Worm (Caenorhabditis elegans): Measurements from ENCODE around the gene C55A6.4.
"Not testable (repeated sequence)": the region's sequence is repeated elsewhere in the genome, so short reads cannot be mapped to it uniquely, and the experiment has no call there.

Gene C55A6.4

DNA sequence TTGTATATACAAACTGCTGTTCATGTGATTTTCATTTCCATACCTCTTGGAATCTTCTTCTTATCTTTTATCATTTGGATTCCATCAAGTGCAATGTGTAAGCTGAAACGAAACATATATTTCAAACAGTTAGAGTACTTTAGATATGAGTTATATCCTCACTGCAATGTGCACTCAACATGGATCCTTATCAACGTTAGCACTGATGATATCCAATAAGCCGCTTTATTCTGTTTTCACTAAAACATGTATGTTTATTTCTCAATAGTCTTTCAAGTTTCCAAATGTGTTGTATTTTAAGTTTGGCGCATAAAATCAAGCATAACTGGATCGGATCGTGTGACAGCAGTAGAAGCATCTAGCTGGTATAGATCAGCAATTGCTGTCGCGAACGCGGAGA, 31.0 kb downstream of the C55A6.4 start, which contains the start of gene T11F9.10:
Gene T11F9.10 (plus strand): TSS at position 301 of the 400 bp plus-strand sequence.
- TF ChIP-seq nhr-12 (tag; optimal IDR thresholded peaks at IDR 0.05): no peak
- TF ChIP-seq ztf-4 (tag; optimal IDR thresholded peaks at IDR 0.05): no peak
- no peak for TF ChIP-seq fkh-10 (GFP tag; optimal IDR thresholded peaks at IDR 0.05)
- no peak for TF ChIP-seq sea-2 (GFP tag; optimal IDR thresholded peaks at IDR 0.05)

DNA sequence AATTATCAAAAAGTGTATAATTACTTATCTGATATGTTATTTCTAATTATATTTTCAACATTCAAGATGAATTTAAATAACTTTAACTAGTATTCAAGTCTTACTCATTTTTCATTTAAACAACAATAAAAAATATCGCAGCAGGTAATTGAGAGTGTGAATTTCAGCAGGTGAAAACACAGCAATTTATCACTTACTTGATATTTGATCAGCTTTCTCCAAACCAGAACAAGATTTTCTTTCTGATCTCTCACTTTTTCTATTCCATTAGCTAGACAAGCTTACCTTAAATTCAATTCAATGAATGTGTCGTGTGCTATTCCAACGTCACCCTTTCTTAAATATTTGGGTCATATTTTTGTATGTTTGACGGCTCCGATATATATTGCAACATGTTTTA, 32.1 kb downstream of the C55A6.4 start, which contains the start of gene srh-1:
Gene srh-1 (plus strand): TSS at position 301 of the 400 bp plus-strand sequence.
- no peak for TF ChIP-seq nhr-11 (tag; optimal IDR thresholded peaks at IDR 0.05)
- no peak for TF ChIP-seq mdl-1 (tag; optimal IDR thresholded peaks at IDR 0.05)
- no peak for TF ChIP-seq egl-5 (tag; optimal IDR thresholded peaks at IDR 0.05)
- no peak for TF ChIP-seq fos-1 (tag; optimal IDR thresholded peaks at IDR 0.05)
- TF ChIP-seq fkh-10 (GFP tag; optimal IDR thresholded peaks at IDR 0.05): no peak
- TF ChIP-seq nfya-1 (tag; optimal IDR thresholded peaks at IDR 0.05; ENCODE audit: insufficient read depth): no peak
- TF ChIP-seq R02D3.7 (tag; optimal IDR thresholded peaks at IDR 0.05): no peak
- TF ChIP-seq ztf-4 (tag; optimal IDR thresholded peaks at IDR 0.05): no peak

DNA sequence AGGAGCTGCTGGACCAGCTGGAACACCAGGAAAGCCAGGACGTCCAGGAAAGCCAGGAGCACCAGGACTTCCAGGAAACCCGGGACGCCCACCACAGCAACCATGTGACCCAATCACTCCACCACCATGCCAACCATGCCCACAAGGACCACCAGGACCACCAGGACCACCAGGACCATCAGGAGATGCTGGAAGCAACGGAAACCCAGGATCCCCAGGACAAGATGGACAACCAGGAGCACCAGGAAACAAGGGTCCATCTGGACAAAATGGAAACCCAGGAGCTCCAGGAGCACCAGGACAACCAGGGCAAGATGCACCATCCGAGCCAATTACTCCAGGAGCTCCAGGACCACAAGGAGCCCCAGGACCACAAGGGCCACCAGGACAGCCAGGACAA, 33.3 kb downstream of the C55A6.4 start:
- no peak for TF ChIP-seq nhr-23 (tag; optimal IDR thresholded peaks at IDR 0.05)
- TF ChIP-seq nhr-28 (tag; optimal IDR thresholded peaks at IDR 0.05): no peak
- no peak for TF ChIP-seq egl-27 (tag; optimal IDR thresholded peaks at IDR 0.05)
- no peak for TF ChIP-seq nhr-237 (tag; optimal IDR thresholded peaks at IDR 0.05)
- no peak for TF ChIP-seq ceh-9 (tag; optimal IDR thresholded peaks at IDR 0.05)
- TF ChIP-seq nhr-77 (tag; optimal IDR thresholded peaks at IDR 0.05): no peak
- no peak for TF ChIP-seq tbx-2 (tag; optimal IDR thresholded peaks at IDR 0.05)
- no peak for TF ChIP-seq mdl-1 (tag; optimal IDR thresholded peaks at IDR 0.05)

DNA sequence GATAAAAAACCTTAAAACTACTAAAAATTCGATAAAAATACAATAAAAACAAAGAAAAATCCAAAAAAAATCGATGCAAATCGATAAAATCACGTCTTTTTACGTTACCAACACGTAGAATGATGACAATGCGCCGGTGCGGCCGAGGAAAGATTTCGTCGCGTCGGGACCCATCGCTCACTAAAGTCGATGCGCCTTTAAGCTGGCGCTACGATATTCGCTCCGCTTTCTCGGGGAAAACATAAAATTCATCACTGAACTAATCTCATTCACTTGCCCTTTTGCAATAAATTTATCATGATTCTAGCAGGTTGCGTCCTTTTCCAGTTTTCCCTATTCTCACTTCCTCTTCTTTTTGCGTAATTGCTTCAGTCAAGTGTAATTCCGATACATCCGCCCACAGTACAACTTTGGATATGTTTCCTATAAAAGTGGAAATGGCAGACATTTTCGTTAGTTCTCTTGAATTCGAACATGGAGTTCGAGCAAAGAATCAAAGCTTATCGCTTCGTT, 34.1 kb downstream of the C55A6.4 start, which contains the start of gene col-157:
Gene col-157 (plus strand): TSS at position 463 of the 513 bp plus-strand sequence.
- TF ChIP-seq nhr-67, eor-1, lin-39 (tag; optimal IDR thresholded peaks at IDR 0.05): not testable (repeated sequence)

DNA sequence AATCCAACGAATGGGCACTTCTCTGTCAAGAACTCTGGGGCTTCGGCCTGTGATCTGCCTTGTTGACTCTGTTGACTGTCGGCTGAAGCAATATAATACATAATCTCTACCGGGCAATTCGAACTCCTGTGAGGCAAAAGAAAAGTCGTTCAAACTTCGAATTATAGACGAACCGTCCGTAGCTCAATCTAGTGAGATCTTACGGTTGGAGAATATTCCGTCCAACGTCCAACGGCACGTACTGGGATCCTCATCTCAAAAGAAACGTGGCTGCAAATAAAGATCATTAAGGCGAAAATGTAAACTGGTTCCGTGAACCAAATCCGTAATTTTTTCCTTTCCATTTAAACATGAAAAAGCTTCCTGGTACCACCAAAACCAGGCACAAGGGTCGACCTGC, 37.0 kb downstream of the C55A6.4 start, which contains the start of gene T11F9.14:
Gene T11F9.14 (minus strand): TSS at position 101 of the 400 bp plus-strand sequence.
- not testable (repeated sequence) for TF ChIP-seq nfya-1 (tag; optimal IDR thresholded peaks at IDR 0.05; ENCODE audit: insufficient read depth); ztf-4 (tag; optimal IDR thresholded peaks at IDR 0.05); ceh-16 (tag; optimal IDR thresholded peaks at IDR 0.05)

DNA sequence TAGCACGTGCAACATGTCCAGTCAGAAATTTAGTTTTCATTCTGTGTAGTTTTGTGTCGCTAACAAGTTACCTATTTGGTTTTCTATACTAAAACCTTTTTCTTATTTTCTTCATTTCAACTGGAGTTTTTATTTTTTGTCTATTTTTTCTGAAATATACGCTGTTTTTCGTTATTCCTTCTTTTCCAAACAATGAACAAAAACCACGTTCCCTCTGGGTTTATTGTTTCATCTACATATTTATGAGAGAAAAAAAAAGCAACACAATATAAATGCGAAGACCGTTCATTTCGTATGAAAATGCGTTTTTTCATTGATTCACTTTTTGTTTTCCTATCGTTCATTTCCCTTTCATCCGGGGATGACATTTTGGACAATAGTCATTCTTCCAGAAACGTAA, 38.3 kb downstream of the C55A6.4 start, which contains the start of gene T11F9.22:
Gene T11F9.22 (plus strand): TSS at position 301 of the 400 bp plus-strand sequence.
- TF ChIP-seq fos-1 (tag; optimal IDR thresholded peaks at IDR 0.05) (no peak), elt-3 (tag; optimal IDR thresholded peaks at IDR 0.05) (no peak), fkh-2 (tag; optimal IDR thresholded peaks at IDR 0.05) (no peak)

DNA sequence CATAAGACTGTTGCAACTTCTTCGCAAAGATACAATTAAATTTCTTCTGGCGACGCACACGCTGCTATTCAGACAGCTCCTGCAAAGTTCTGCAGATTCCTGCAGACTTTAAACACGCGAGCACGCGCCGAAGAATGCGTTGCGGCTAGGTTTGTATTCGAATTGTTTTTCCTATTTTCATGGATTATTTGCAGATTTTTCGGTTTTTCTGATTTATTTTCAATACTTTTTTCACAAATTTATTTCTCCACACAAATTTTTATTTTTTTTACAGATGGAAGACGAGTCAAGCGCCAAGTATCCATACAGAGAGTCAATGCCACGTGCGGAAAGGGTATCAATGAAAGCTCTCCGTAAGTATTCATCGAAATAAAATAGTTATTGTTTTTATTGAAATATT, 42.1 kb downstream of the C55A6.4 start, which contains the start of gene T11F9.7:
Gene T11F9.7 (plus strand): TSS at position 301 of the 400 bp plus-strand sequence.
- not testable (repeated sequence) for TF ChIP-seq nhr-28, fkh-2, pqm-1 (tag; optimal IDR thresholded peaks at IDR 0.05)

DNA sequence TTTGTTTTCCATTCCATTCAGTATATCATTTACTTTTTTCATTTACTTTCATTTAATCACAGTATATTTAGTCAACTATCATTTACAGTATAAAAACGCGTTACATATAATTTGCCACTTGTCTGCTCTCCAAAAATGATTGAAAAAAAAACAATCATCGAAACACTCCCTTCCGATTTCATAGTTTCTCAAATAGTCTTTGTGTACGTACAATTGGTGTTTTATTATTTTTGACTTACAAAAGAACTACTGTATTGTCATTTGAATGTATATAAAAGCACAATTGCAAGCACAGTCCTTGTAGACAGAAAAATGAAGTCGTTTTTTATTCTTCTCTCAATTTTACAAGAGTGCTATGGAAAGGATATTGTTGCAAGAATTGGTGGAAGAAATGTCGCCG, 43.3 kb downstream of the C55A6.4 start, which contains the start of gene nas-22:
Gene nas-22 (plus strand): TSS at position 301 of the 400 bp plus-strand sequence.
- TF ChIP-seq daf-12 (tag; optimal IDR thresholded peaks at IDR 0.05) (no peak), unc-62 (GFP tag; optimal IDR thresholded peaks at IDR 0.05) (no peak), nhr-77 (tag; optimal IDR thresholded peaks at IDR 0.05) (no peak), nhr-43 (tag; optimal IDR thresholded peaks at IDR 0.05; ENCODE audit: poor library complexity, severe bottlenecking) (no peak), nhr-237 (tag; optimal IDR thresholded peaks at IDR 0.05) (no peak), ztf-11 (tag; optimal IDR thresholded peaks at IDR 0.05) (no peak), elt-2 (tag; optimal IDR thresholded peaks at IDR 0.05) (no peak), elt-3 (tag; optimal IDR thresholded peaks at IDR 0.05) (no peak), nhr-25 (tag; optimal IDR thresholded peaks at IDR 0.05) (no peak), snpc-4 (tag; optimal IDR thresholded peaks at IDR 0.05) (no peak), nhr-76 (tag; optimal IDR thresholded peaks at IDR 0.05) (no peak), mdl-1 (tag; optimal IDR thresholded peaks at IDR 0.05) (no peak), eor-1 (tag; optimal IDR thresholded peaks at IDR 0.05) (no peak), egl-5 (tag; optimal IDR thresholded peaks at IDR 0.05) (no peak), ceh-16 (tag; optimal IDR thresholded peaks at IDR 0.05) (no peak)
